Worm (Caenorhabditis elegans): Measurements from ENCODE around the gene srh-63.

ce11 chrIV:14506995-14507394 lies 16.7 kb upstream of the srh-63 start:
- no peak for TF ChIP-seq lsy-12 (tag; optimal IDR thresholded peaks at IDR 0.05)
- no peak for TF ChIP-seq unc-62 (GFP tag; optimal IDR thresholded peaks at IDR 0.05)
- no peak for TF ChIP-seq ztf-4 (tag; optimal IDR thresholded peaks at IDR 0.05)
- TF ChIP-seq ceh-9 (tag; optimal IDR thresholded peaks at IDR 0.05) = no peak
- TF ChIP-seq pha-4 (tag; optimal IDR thresholded peaks at IDR 0.05) = peak; percentile 20
- no peak for TF ChIP-seq nhr-12 (tag; optimal IDR thresholded peaks at IDR 0.05)
- no peak for TF ChIP-seq ztf-11 (tag; optimal IDR thresholded peaks at IDR 0.05)
- TF ChIP-seq ceh-82 (tag; optimal IDR thresholded peaks at IDR 0.05) = no peak
- no peak for TF ChIP-seq fkh-10 (GFP tag; optimal IDR thresholded peaks at IDR 0.05)
- no peak for TF ChIP-seq aly-2 (tag; optimal IDR thresholded peaks at IDR 0.05)
- no peak for TF ChIP-seq nhr-237 (tag; optimal IDR thresholded peaks at IDR 0.05)
- TF ChIP-seq tbx-2 (tag; optimal IDR thresholded peaks at IDR 0.05) = no peak
- TF ChIP-seq nhr-25 (tag; optimal IDR thresholded peaks at IDR 0.05) = no peak

Data from whole organism, L3 larva.